Fruit fly (Drosophila melanogaster) whole organism, embryonic: Measurements from ENCODE around the gene zetaCOP.

Experiments used
- Adf1 ChIP-seq: fragments of 200-800 bp; sonication (Bioruptor generic); IDR thresholded peaks from 2 replicates; pipeline ENCODE4 v1.3.6; 2022; ENCODE audit warnings: missing biosample characterization, missing genetic modification characterization
- Blimp-1 ChIP-seq: fragments of 200-800 bp; sonication (Bioruptor generic); optimal IDR thresholded peaks from 3 replicates; lab custom pipeline; 2018; ENCODE audit warnings: missing biosample characterization, missing genetic modification characterization, mild to moderate bottlenecking, moderate library complexity, missing genetic modification reagents
- CG10462 ChIP-seq: fragments of 200-800 bp; sonication (Bioruptor generic); optimal IDR thresholded peaks from 2 replicates; lab custom pipeline; 2016; ENCODE audit warnings: missing biosample characterization, missing genetic modification characterization
- CG11456 ChIP-seq: fragments of 200-800 bp; sonication (Bioruptor generic); IDR thresholded peaks from 3 replicates; pipeline ENCODE4 v1.3.6; 2022; ENCODE audit warnings: missing biosample characterization, missing genetic modification characterization
- CG11696 ChIP-seq: fragments of 200-800 bp; sonication (Bioruptor generic); IDR thresholded peaks from 2 replicates; pipeline ENCODE4 v1.3.6; 2022; ENCODE audit warnings: missing biosample characterization, missing genetic modification characterization
- CG15269 ChIP-seq: fragments of 200-800 bp; sonication (Bioruptor generic); optimal IDR thresholded peaks from 2 replicates; lab custom pipeline; 2018; ENCODE audit warnings: missing biosample characterization, mild to moderate bottlenecking, missing genetic modification characterization, moderate library complexity
- CG15514 ChIP-seq: fragments of 200-800 bp; sonication (Bioruptor generic); optimal IDR thresholded peaks from 3 replicates; lab custom pipeline; 2017; ENCODE audit warnings: missing biosample characterization, missing genetic modification characterization, mild to moderate bottlenecking, moderate library complexity, missing genetic modification reagents
- CG15696 ChIP-seq: fragments of 200-800 bp; sonication (Bioruptor generic); optimal IDR thresholded peaks from 2 replicates; lab custom pipeline; 2019; ENCODE audit warnings: missing biosample characterization, mild to moderate bottlenecking, missing genetic modification characterization, moderate library complexity
- CG1832 ChIP-seq: fragments of 200-800 bp; sonication (Bioruptor generic); optimal IDR thresholded peaks from 2 replicates; lab custom pipeline; 2017; ENCODE audit warnings: missing biosample characterization, mild to moderate bottlenecking, missing genetic modification characterization, inconsistent platforms
- CG31441 ChIP-seq: fragments of 200-800 bp; sonication (Bioruptor generic); IDR thresholded peaks from 2 replicates; pipeline ENCODE4 v1.3.6; 2022; ENCODE audit warnings: missing biosample characterization, missing genetic modification characterization
- CG32532 ChIP-seq: fragments of 200-800 bp; sonication (Bioruptor generic); IDR thresholded peaks from 2 replicates; pipeline ENCODE4 v1.3.6; 2022; ENCODE audit warnings: missing biosample characterization, missing genetic modification characterization
- CG32767 ChIP-seq: fragments of 200-800 bp; sonication (Bioruptor generic); IDR thresholded peaks from 2 replicates; pipeline ENCODE4 v1.3.6; 2022; ENCODE audit warnings: missing biosample characterization, missing genetic modification characterization
- CG33557 ChIP-seq: fragments of 200-800 bp; sonication (Bioruptor generic); optimal IDR thresholded peaks from 2 replicates; lab custom pipeline; 2019; ENCODE audit warnings: missing biosample characterization, mild to moderate bottlenecking, missing genetic modification characterization, moderate library complexity
- CG34422 ChIP-seq: fragments of 200-800 bp; sonication (Bioruptor generic); IDR thresholded peaks from 3 replicates; pipeline ENCODE4 v1.3.6; 2022; ENCODE audit warnings: missing biosample characterization, missing genetic modification characterization
- CG3995 ChIP-seq: fragments of 200-800 bp; sonication (Bioruptor generic); optimal IDR thresholded peaks from 3 replicates; lab custom pipeline; 2016; ENCODE audit warnings: missing biosample characterization, missing genetic modification characterization
- CG4854 ChIP-seq: fragments of 200-800 bp; sonication (Bioruptor generic); optimal IDR thresholded peaks from 2 replicates; lab custom pipeline; 2016; ENCODE audit warnings: missing biosample characterization, missing genetic modification characterization, inconsistent platforms
- CG5180 ChIP-seq: fragments of 200-800 bp; sonication (Bioruptor generic); optimal IDR thresholded peaks from 3 replicates; lab custom pipeline; 2017; ENCODE audit warnings: missing biosample characterization, missing genetic modification characterization, mild to moderate bottlenecking, moderate library complexity, missing genetic modification reagents
- CG6175 ChIP-seq: fragments of 200-800 bp; sonication (Bioruptor generic); IDR thresholded peaks from 3 replicates; pipeline ENCODE4 v1.3.6; 2022; ENCODE audit warnings: missing biosample characterization, missing genetic modification characterization
- CG7786 ChIP-seq: fragments of 200-800 bp; sonication (Bioruptor generic); optimal IDR thresholded peaks from 2 replicates; lab custom pipeline; 2016; ENCODE audit warnings: missing biosample characterization, missing genetic modification characterization
- CG8089 ChIP-seq: fragments of 200-800 bp; sonication (Bioruptor generic); optimal IDR thresholded peaks from 3 replicates; lab custom pipeline; 2016; ENCODE audit warnings: missing biosample characterization, missing genetic modification characterization
- CG9215 ChIP-seq: fragments of 200-800 bp; sonication (Bioruptor generic); IDR thresholded peaks from 2 replicates; pipeline ENCODE4 v1.3.6; 2022; ENCODE audit warnings: missing biosample characterization, missing genetic modification characterization
- CG9609 ChIP-seq: fragments of 200-800 bp; sonication (Bioruptor generic); optimal IDR thresholded peaks from 3 replicates; lab custom pipeline; 2016; ENCODE audit warnings: missing biosample characterization, missing genetic modification characterization
- CG9817 ChIP-seq: fragments of 200-800 bp; sonication (Bioruptor generic); optimal IDR thresholded peaks from 2 replicates; lab custom pipeline; 2018; ENCODE audit warnings: missing biosample characterization, mild to moderate bottlenecking, missing genetic modification characterization, moderate library complexity
- CkIIα-i1 ChIP-seq: fragments of 200-800 bp; sonication (Bioruptor generic); IDR thresholded peaks from 2 replicates; pipeline ENCODE4 v1.3.6; 2022; ENCODE audit warnings: missing biosample characterization, missing genetic modification characterization
- E2f2 ChIP-seq: fragments of 200-800 bp; sonication (Bioruptor generic); IDR thresholded peaks from 2 replicates; pipeline ENCODE4 v1.3.6; 2022; ENCODE audit warnings: missing biosample characterization, missing genetic modification characterization
- Gsc ChIP-seq: fragments of 200-800 bp; sonication (Bioruptor generic); IDR thresholded peaks from 2 replicates; pipeline ENCODE4 v1.3.6; 2022; ENCODE audit warnings: missing biosample characterization, missing genetic modification characterization
- Gug ChIP-seq: fragments of 200-800 bp; sonication (Bioruptor generic); IDR thresholded peaks from 4 replicates; pipeline ENCODE4 v1.3.6; 2022; ENCODE audit warnings: missing biosample characterization, missing genetic modification characterization
- HHEX ChIP-seq: fragments of 200-800 bp; sonication (Bioruptor generic); optimal IDR thresholded peaks from 3 replicates; lab custom pipeline; 2017; ENCODE audit warnings: missing biosample characterization, mild to moderate bottlenecking, missing genetic modification characterization, missing genetic modification reagents
- HLH3B ChIP-seq: fragments of 200-800 bp; sonication (Bioruptor generic); IDR thresholded peaks from 2 replicates; pipeline ENCODE4 v1.3.6; 2022; ENCODE audit warnings: missing biosample characterization, missing genetic modification characterization
- Hey ChIP-seq: fragments of 200-800 bp; sonication (Bioruptor generic); optimal IDR thresholded peaks from 3 replicates; lab custom pipeline; 2018; ENCODE audit warnings: missing biosample characterization, mild to moderate bottlenecking, missing genetic modification characterization
- Kr ChIP-seq: fragments of 200-800 bp; sonication (Bioruptor generic); optimal IDR thresholded peaks from 2 replicates; lab custom pipeline; 2017; ENCODE audit warnings: missing biosample characterization, mild to moderate bottlenecking, missing genetic modification characterization
- Lim3 ChIP-seq: fragments of 200-800 bp; sonication (Bioruptor generic); IDR thresholded peaks from 2 replicates; pipeline ENCODE4 v1.3.6; 2022; ENCODE audit warnings: missing biosample characterization, missing genetic modification characterization
- MBD-R2 ChIP-seq: fragments of 200-800 bp; sonication (Bioruptor generic); IDR thresholded peaks from 2 replicates; pipeline ENCODE4 v1.3.6; 2022; ENCODE audit warnings: missing biosample characterization, missing genetic modification characterization
- Meics ChIP-seq: fragments of 200-800 bp; sonication (Bioruptor generic); optimal IDR thresholded peaks from 2 replicates; lab custom pipeline; 2017; ENCODE audit warnings: missing biosample characterization, mild to moderate bottlenecking, missing genetic modification characterization
- Neu2 ChIP-seq: fragments of 200-800 bp; sonication (Bioruptor generic); optimal IDR thresholded peaks from 3 replicates; lab custom pipeline; 2016; ENCODE audit warnings: missing biosample characterization, missing genetic modification characterization, borderline replicate concordance
- Side ChIP-seq: fragments of 200-800 bp; sonication (Bioruptor generic); optimal IDR thresholded peaks from 2 replicates; lab custom pipeline; 2016; ENCODE audit warnings: missing biosample characterization, missing genetic modification characterization
- Sry-δ ChIP-seq: fragments of 200-800 bp; sonication (Bioruptor generic); optimal IDR thresholded peaks from 2 replicates; lab custom pipeline; 2016; ENCODE audit warnings: missing biosample characterization, missing genetic modification characterization
- Ssrp ChIP-seq: fragments of 200-800 bp; sonication (Bioruptor generic); optimal IDR thresholded peaks from 2 replicates; lab custom pipeline; 2018; ENCODE audit warnings: missing biosample characterization, mild to moderate bottlenecking, missing genetic modification characterization, moderate library complexity
- Trl ChIP-seq, 3 experiments: fragments of >200 bp in 2 of 3; fragments of 200-800 bp in 1 of 3; sonication (Bioruptor generic) in 1 of 3; optimal IDR thresholded peaks; 2 replicates in 1 of 3; 3 replicates in 2 of 3; lab custom pipeline; 2016 to 2017; ENCODE audit warnings: missing biosample characterization in 1 of 3, missing genetic modification characterization in 1 of 3
- bowl ChIP-seq: fragments of 200-800 bp; sonication (Bioruptor generic); IDR thresholded peaks from 2 replicates; pipeline ENCODE4 v1.3.6; 2022; ENCODE audit warnings: missing biosample characterization, missing genetic modification characterization
- danr ChIP-seq: fragments of 200-800 bp; sonication (Bioruptor generic); IDR thresholded peaks from 2 replicates; pipeline ENCODE4 v1.3.6; 2022; ENCODE audit warnings: missing biosample characterization, missing genetic modification characterization
- dysf ChIP-seq: fragments of 200-800 bp; sonication (Bioruptor generic); IDR thresholded peaks from 3 replicates; pipeline ENCODE4 v1.3.6; 2022; ENCODE audit warnings: missing biosample characterization, missing genetic modification characterization
- eve ChIP-seq, 2 experiments: fragments of >200 bp; optimal IDR thresholded peaks; 2 replicates each; lab custom pipeline; 2017; ENCODE audit warnings: missing biosample characterization in 2 of 2, missing genetic modification characterization in 2 of 2
- knrl ChIP-seq: fragments of 200-800 bp; sonication (Bioruptor generic); IDR thresholded peaks from 3 replicates; pipeline ENCODE4 v1.3.6; 2022; ENCODE audit warnings: missing biosample characterization, missing genetic modification characterization; ENCODE audit not compliant: partially characterized antibody
- lab ChIP-seq: fragments of 200-800 bp; sonication (Bioruptor generic); optimal IDR thresholded peaks from 3 replicates; lab custom pipeline; 2017; ENCODE audit warnings: missing biosample characterization, missing genetic modification characterization, mild to moderate bottlenecking, moderate library complexity, missing genetic modification reagents
- lilli ChIP-seq: fragments of 200-800 bp; sonication (Bioruptor generic); optimal IDR thresholded peaks from 3 replicates; lab custom pipeline; 2016; ENCODE audit warnings: missing biosample characterization, missing genetic modification characterization
- luna ChIP-seq: fragments of 200-800 bp; sonication (Bioruptor generic); optimal IDR thresholded peaks from 2 replicates; lab custom pipeline; 2016; ENCODE audit warnings: missing biosample characterization, missing genetic modification characterization
- mld ChIP-seq: fragments of 200-800 bp; sonication (Bioruptor generic); IDR thresholded peaks from 3 replicates; pipeline ENCODE4 v1.3.6; 2022; ENCODE audit warnings: missing biosample characterization, missing genetic modification characterization; ENCODE audit not compliant: partially characterized antibody
- salm ChIP-seq: fragments of 200-800 bp; sonication (Bioruptor generic); optimal IDR thresholded peaks from 2 replicates; lab custom pipeline; 2018; ENCODE audit warnings: missing biosample characterization, mild to moderate bottlenecking, missing genetic modification characterization
- seq ChIP-seq: fragments of 200-800 bp; sonication (Bioruptor generic); IDR thresholded peaks from 2 replicates; pipeline ENCODE4 v1.3.6; 2022; ENCODE audit warnings: missing biosample characterization, missing genetic modification characterization
- sqz ChIP-seq: fragments of 200-800 bp; sonication (Bioruptor generic); optimal IDR thresholded peaks from 3 replicates; lab custom pipeline; 2018; ENCODE audit warnings: missing biosample characterization, mild to moderate bottlenecking, missing genetic modification characterization
- zfh1 ChIP-seq: fragments of 200-800 bp; sonication (Bioruptor generic); IDR thresholded peaks from 3 replicates; pipeline ENCODE4 v1.3.6; 2022; ENCODE audit warnings: missing biosample characterization, missing genetic modification characterization

Gene zetaCOP

dm6 chr3L:16657014-16657413, 16.3 kb downstream of the zetaCOP start (continued):
- TF ChIP-seq knrl (GFP tag; lab: Robert Waterston, UW) (no peak), CG3995 (GFP tag; lab: Kevin White, UChicago) (no peak), Hey (tag; lab: Kevin White, UChicago) (no peak), CG10462 (GFP tag; lab: Kevin White, UChicago) (no peak), CG11696 (no peak), CG15696 (tag; lab: Kevin White, UChicago) (no peak), Neu2 (GFP tag; lab: Kevin White, UChicago) (no peak), zfh1 (no peak), CG32767 (GFP tag; lab: Robert Waterston, UW) (no peak), Kr (GFP tag; lab: Kevin White, UChicago) (no peak), lilli (GFP tag; lab: Kevin White, UChicago) (peak; percentile 30), CG4854 (GFP tag; lab: Kevin White, UChicago) (no peak), danr (GFP tag; lab: Robert Waterston, UW) (0 out of 2 replicates have a peak, but pooled peaks have one; percentile 5), Adf1 (GFP tag; lab: Robert Waterston, UW) (no peak), Trl (optimal IDR thresholded peaks at IDR 0.05; lab: Kevin White, UChicago) (no peak), Trl (GFP tag; optimal IDR thresholded peaks at IDR 0.05; lab: Kevin White, UChicago) (no peak), CG31441 (GFP tag; lab: Robert Waterston, UW) (0 out of 2 replicates have a peak, but pooled peaks have one; percentile 29), CG6175 (GFP tag; lab: Robert Waterston, UW) (no peak), HLH3B (GFP tag; lab: Robert Waterston, UW) (no peak), lab (peak; percentile 48), Sry-δ (GFP tag; lab: Kevin White, UChicago) (no peak), E2f2 (GFP tag; lab: Robert Waterston, UW) (no peak), Meics (GFP tag; lab: Kevin White, UChicago) (peak; percentile 58), CG9215 (GFP tag; lab: Robert Waterston, UW) (no peak), CG7786 (GFP tag; lab: Kevin White, UChicago) (no peak), dysf (GFP tag; lab: Robert Waterston, UW) (peak; percentile 43; the same call in 1 of the 3 replicates), Ssrp (peak; percentile 36), seq (GFP tag; lab: Robert Waterston, UW) (peak; percentile 54; the same call in 1 of the 2 replicates), CG32532 (GFP tag; lab: Robert Waterston, UW) (no peak), mld (GFP tag; lab: Robert Waterston, UW) (no peak), CG8089 (GFP tag; lab: Kevin White, UChicago) (no peak), CkIIα-i1 (GFP tag; lab: Robert Waterston, UW) (no peak), sqz (GFP tag; lab: Kevin White, UChicago) (no peak), MBD-R2 (GFP tag; lab: Robert Waterston, UW) (no peak), Side (GFP tag; lab: Kevin White, UChicago) (no peak), eve (GFP tag; optimal IDR thresholded peaks at IDR 0.05; lab: Kevin White, UChicago) (no peak), Blimp-1 (GFP tag; lab: Kevin White, UChicago) (peak; percentile 25), HHEX (peak; percentile 25), Lim3 (GFP tag; lab: Robert Waterston, UW) (no peak), luna (GFP tag; lab: Kevin White, UChicago) (no peak), CG33557 (GFP tag; lab: Kevin White, UChicago) (no peak), CG34422 (GFP tag; lab: Robert Waterston, UW) (no peak), Gug (GFP tag; lab: Robert Waterston, UW) (no peak), CG9609 (no peak), CG9817 (tag; lab: Kevin White, UChicago) (no peak), CG15514 (peak; percentile 28), salm (no peak), CG11456 (GFP tag; lab: Robert Waterston, UW) (no peak), CG5180 (peak; percentile 27), bowl (GFP tag; lab: Robert Waterston, UW) (no peak), CG1832 (GFP tag; lab: Kevin White, UChicago) (no peak), CG15269 (tag; lab: Kevin White, UChicago) (peak; percentile 21), Gsc (no peak)
